Fruit fly (Drosophila melanogaster) whole organism, embryonic: Measurements from ENCODE around the gene CG4218.

Experiments
- CG10543 ChIP-seq: fragments of 200-800 bp; sonication (Bioruptor generic); optimal IDR thresholded peaks from 3 replicates; lab custom pipeline; 2017; ENCODE audit warnings: missing biosample characterization, mild to moderate bottlenecking, missing genetic modification characterization, moderate library complexity
- CG13287 ChIP-seq: fragments of 200-800 bp; sonication (Bioruptor generic); IDR thresholded peaks from 2 replicates; pipeline ENCODE4 v1.3.6; 2022; ENCODE audit warnings: missing biosample characterization, missing genetic modification characterization; ENCODE audit not compliant: partially characterized antibody
- CG16813 ChIP-seq: fragments of 200-800 bp; sonication (Bioruptor generic); IDR thresholded peaks from 3 replicates; pipeline ENCODE4 v1.3.6; 2022; ENCODE audit warnings: missing biosample characterization, missing genetic modification characterization; ENCODE audit not compliant: partially characterized antibody
- CG17328 ChIP-seq: fragments of 200-800 bp; sonication (Bioruptor generic); IDR thresholded peaks from 2 replicates; pipeline ENCODE4 v1.3.6; 2022; ENCODE audit warnings: missing biosample characterization, missing genetic modification characterization
- CG18011 ChIP-seq: fragments of 200-800 bp; sonication (Bioruptor generic); optimal IDR thresholded peaks from 2 replicates; lab custom pipeline; 2017; ENCODE audit warnings: missing biosample characterization, missing genetic modification characterization, mild to moderate bottlenecking, moderate library complexity, missing genotype
- CG2129 ChIP-seq: fragments of 200-800 bp; sonication (Bioruptor generic); IDR thresholded peaks from 2 replicates; pipeline ENCODE4 v1.3.6; 2022; ENCODE audit warnings: missing biosample characterization, missing genetic modification characterization; ENCODE audit not compliant: partially characterized antibody
- E2f2 ChIP-seq: fragments of 200-800 bp; sonication (Bioruptor generic); IDR thresholded peaks from 2 replicates; pipeline ENCODE4 v1.3.6; 2022; ENCODE audit warnings: missing biosample characterization, missing genetic modification characterization
- Hand ChIP-seq: fragments of 200-800 bp; sonication (Bioruptor generic); optimal IDR thresholded peaks from 2 replicates; lab custom pipeline; 2017; ENCODE audit warnings: mild to moderate bottlenecking, missing biosample characterization, missing genetic modification reagents, missing genetic modification characterization
- HmgD ChIP-seq: fragments of 200-800 bp; sonication (Bioruptor generic); optimal IDR thresholded peaks from 3 replicates; lab custom pipeline; 2016; ENCODE audit warnings: missing biosample characterization, missing genetic modification characterization
- Stat92E ChIP-seq, 3 experiments: fragments of >200 bp in 2 of 3; fragments of 200-800 bp in 1 of 3; sonication (Bioruptor generic) in 1 of 3; optimal IDR thresholded peaks; 2 replicates each; lab custom pipeline; 2017 to 2019; ENCODE audit warnings: missing biosample characterization in 3 of 3, missing genetic modification characterization in 3 of 3, mild to moderate bottlenecking in 1 of 3, moderate library complexity in 1 of 3
- TFAM ChIP-seq: fragments of 200-800 bp; sonication (Bioruptor generic); optimal IDR thresholded peaks from 2 replicates; lab custom pipeline; 2017; ENCODE audit warnings: missing biosample characterization, missing genetic modification characterization, inconsistent platforms
- crc ChIP-seq: fragments of 200-800 bp; sonication (Bioruptor generic); optimal IDR thresholded peaks from 2 replicates; lab custom pipeline; 2016; ENCODE audit warnings: missing biosample characterization, missing genetic modification characterization
- crol ChIP-seq: fragments of 200-800 bp; sonication (Bioruptor generic); IDR thresholded peaks from 2 replicates; pipeline ENCODE4 v1.3.6; 2022; ENCODE audit warnings: missing biosample characterization, missing genetic modification characterization

DNA sequence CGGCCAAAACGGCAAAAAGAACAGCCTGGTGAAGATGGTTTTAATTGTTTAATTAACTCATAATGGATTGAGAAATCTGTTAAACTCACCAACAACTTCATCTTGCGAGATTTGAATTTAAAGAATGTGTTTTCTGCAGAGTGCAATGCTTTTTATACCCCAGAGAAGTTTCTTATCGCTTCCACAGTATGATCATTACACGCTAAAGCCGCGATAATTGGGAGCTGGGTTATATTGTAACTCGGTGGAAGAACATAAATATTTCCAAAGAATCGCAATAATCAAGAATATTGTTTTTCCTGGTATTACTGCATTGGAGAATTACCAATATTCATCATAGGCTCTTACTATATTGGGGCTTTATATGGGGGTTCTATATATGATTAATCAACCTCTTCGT lies 39.2 kb upstream of the CG4218 start, which contains the start of gene CG42680:
- TF ChIP-seq crol (GFP tag; lab: Robert Waterston, UW) (no peak), HmgD (GFP tag; lab: Kevin White, UChicago) (no peak), E2f2 (no peak), CG2129 (no peak), CG18011 (GFP tag; lab: Kevin White, UChicago) (no peak), CG16813 (GFP tag; lab: Robert Waterston, UW) (no peak), CG17328 (GFP tag; lab: Robert Waterston, UW) (no peak), CG10543 (no peak), TFAM (no peak), crc (GFP tag; lab: Kevin White, UChicago) (no peak), Hand (GFP tag; lab: Kevin White, UChicago) (no peak), CG13287 (no peak), Stat92E (GFP tag; optimal IDR thresholded peaks at IDR 0.05; lab: Kevin White, UChicago) (no peak)
